Worm (Caenorhabditis elegans) whole organism, young adult: ENCODE data around the gene nhr-142.
"Not testable (repeated sequence)": the region's sequence is repeated elsewhere in the genome, so short reads cannot be mapped to it uniquely, and the experiment has no call there.

Experiments used
- C17E4.6 ChIP-seq: fragments of 200-800 bp; sonication (Bioruptor generic); IDR thresholded peaks from 2 replicates; pipeline ENCODE4 v1.3.6; 2022; ENCODE audit warnings: missing genetic modification reagents, missing genetic modification characterization, missing compliant biosample characterization
- D2030.7 ChIP-seq: fragments of 200-800 bp; sonication (Bioruptor generic); IDR thresholded peaks from 2 replicates; pipeline ENCODE4 v1.3.6; 2022; ENCODE audit warnings: missing genetic modification reagents, missing genetic modification characterization, missing compliant biosample characterization
- F39B2.1 ChIP-seq: fragments of 200-800 bp; sonication (Bioruptor generic); IDR thresholded peaks from 2 replicates; pipeline ENCODE4 v1.3.6; 2022; ENCODE audit warnings: missing genetic modification reagents, missing genetic modification characterization, missing compliant biosample characterization
- F49E8.2 ChIP-seq: sonication (generic microtip); optimal IDR thresholded peaks from 3 replicates; lab custom pipeline; 2017; ENCODE audit warnings: missing genetic modification characterization, mild to moderate bottlenecking, missing compliant biosample characterization, antibody characterized with exemption, moderate library complexity; ENCODE audit not compliant: insufficient read depth
- K12H6.12 ChIP-seq: fragments of 200-800 bp; sonication (Bioruptor generic); optimal IDR thresholded peaks from 2 replicates; lab custom pipeline; 2018; ENCODE audit warnings: mild to moderate bottlenecking, missing genetic modification characterization, missing compliant biosample characterization
- T26A5.8 ChIP-seq: sonication (generic microtip); optimal IDR thresholded peaks from 2 replicates; lab custom pipeline; 2016; ENCODE audit warnings: missing genetic modification characterization, missing compliant biosample characterization
- Y53F4B.3 ChIP-seq: fragments of 200-800 bp; sonication (Bioruptor generic); IDR thresholded peaks from 2 replicates; pipeline ENCODE4 v1.3.6; 2022; ENCODE audit warnings: missing genetic modification reagents, missing genetic modification characterization, missing compliant biosample characterization
- Y56A3A.18 ChIP-seq: fragments of 200-800 bp; sonication (Bioruptor generic); IDR thresholded peaks from 2 replicates; pipeline ENCODE4 v1.3.6; 2022; ENCODE audit warnings: missing genetic modification reagents, missing genetic modification characterization, missing compliant biosample characterization
- Y95B8A.8 ChIP-seq: fragments of 200-800 bp; sonication (Bioruptor generic); IDR thresholded peaks from 2 replicates; pipeline ENCODE4 v1.3.6; 2022; ENCODE audit warnings: missing genetic modification reagents, missing genetic modification characterization, missing compliant biosample characterization
- akir-1 ChIP-seq: fragments of 200-800 bp; sonication (Bioruptor generic); optimal IDR thresholded peaks from 2 replicates; lab custom pipeline; 2018; ENCODE audit warnings: mild to moderate bottlenecking, missing genetic modification characterization, moderate library complexity, missing compliant biosample characterization
- ama-1 ChIP-seq, 3 experiments: fragments of 150-350 bp in 1 of 3; sonication (generic microtip) in 2 of 3; optimal IDR thresholded peaks; 2 replicates each; lab custom pipeline; 2014 to 2018; ENCODE audit warnings: missing biosample characterization in 2 of 3, missing genetic modification characterization in 2 of 3, missing genetic modification reagents in 2 of 3
- aptf-3 ChIP-seq: fragments of 200-800 bp; sonication (Bioruptor generic); IDR thresholded peaks from 2 replicates; pipeline ENCODE4 v1.3.6; 2022; ENCODE audit warnings: missing genetic modification characterization, missing compliant biosample characterization
- atf-7 ChIP-seq: sonication (generic microtip); optimal IDR thresholded peaks from 2 replicates; lab custom pipeline; 2017; ENCODE audit warnings: mild to moderate bottlenecking, missing genetic modification characterization, missing compliant biosample characterization
- attf-6 ChIP-seq: fragments of 200-800 bp; sonication (Bioruptor generic); IDR thresholded peaks from 2 replicates; pipeline ENCODE4 v1.3.6; 2022; ENCODE audit warnings: missing genetic modification reagents, missing genetic modification characterization, missing compliant biosample characterization
- bed-2 ChIP-seq: fragments of 200-800 bp; sonication (Bioruptor generic); IDR thresholded peaks from 2 replicates; pipeline ENCODE4 v1.3.6; 2022; ENCODE audit warnings: missing genetic modification reagents, missing genetic modification characterization, missing compliant biosample characterization
- ccch-3 ChIP-seq: fragments of 200-800 bp; sonication (Bioruptor generic); optimal IDR thresholded peaks from 2 replicates; lab custom pipeline; 2018; ENCODE audit warnings: mild to moderate bottlenecking, missing genetic modification characterization, missing compliant biosample characterization
- ceh-27 ChIP-seq: fragments of 200-800 bp; sonication (Bioruptor generic); optimal IDR thresholded peaks from 2 replicates; lab custom pipeline; 2018; ENCODE audit warnings: mild to moderate bottlenecking, missing genetic modification characterization, moderate library complexity, missing compliant biosample characterization
- ceh-40 ChIP-seq: fragments of 200-800 bp; sonication (Bioruptor generic); IDR thresholded peaks from 2 replicates; pipeline ENCODE4 v1.3.6; 2022; ENCODE audit warnings: missing genetic modification characterization, missing compliant biosample characterization
- ceh-58 ChIP-seq: fragments of 200-800 bp; sonication (Bioruptor generic); IDR thresholded peaks from 2 replicates; pipeline ENCODE4 v1.3.6; 2022; ENCODE audit warnings: missing genetic modification characterization, missing compliant biosample characterization
- ceh-91 ChIP-seq: fragments of 200-800 bp; sonication (Bioruptor generic); IDR thresholded peaks from 2 replicates; pipeline ENCODE4 v1.3.6; 2022; ENCODE audit warnings: missing genetic modification reagents, missing genetic modification characterization, missing compliant biosample characterization
- chd-7 ChIP-seq: sonication (generic microtip); optimal IDR thresholded peaks from 2 replicates; lab custom pipeline; 2016; ENCODE audit warnings: mild to moderate bottlenecking, missing genetic modification characterization, moderate library complexity, missing compliant biosample characterization
- dox-1 ChIP-seq: fragments of 200-800 bp; sonication (Bioruptor generic); IDR thresholded peaks from 2 replicates; pipeline ENCODE4 v1.3.6; 2022; ENCODE audit warnings: missing genetic modification reagents, missing genetic modification characterization, missing compliant biosample characterization
- egl-18 ChIP-seq: fragments of 200-800 bp; sonication (Bioruptor generic); IDR thresholded peaks from 2 replicates; pipeline ENCODE4 v1.3.6; 2022; ENCODE audit warnings: missing genetic modification reagents, missing genetic modification characterization, missing compliant biosample characterization
- egl-44 ChIP-seq: fragments of 200-800 bp; sonication (Bioruptor generic); IDR thresholded peaks from 2 replicates; pipeline ENCODE4 v1.3.6; 2022; ENCODE audit warnings: missing genetic modification reagents, missing genetic modification characterization, missing compliant biosample characterization
- him-1 ChIP-seq: sonication (generic microtip); optimal IDR thresholded peaks from 2 replicates; lab custom pipeline; 2016; ENCODE audit warnings: missing genotype, missing genetic modification reagents, missing genetic modification characterization, missing compliant biosample characterization
- hlh-26 ChIP-seq: fragments of 200-800 bp; sonication (Bioruptor generic); conservative IDR thresholded peaks from 2 replicates; pipeline ENCODE4 v1.3.6; 2022; ENCODE audit warnings: missing genetic modification reagents, missing genetic modification characterization, missing compliant biosample characterization
- hmg-20 ChIP-seq: fragments of 200-800 bp; sonication (Bioruptor generic); IDR thresholded peaks from 2 replicates; pipeline ENCODE4 v1.3.6; 2022; ENCODE audit warnings: missing genetic modification reagents, missing genetic modification characterization, missing compliant biosample characterization
- hrde-1 ChIP-seq: sonication (generic microtip); optimal IDR thresholded peaks from 2 replicates; lab custom pipeline; 2016; ENCODE audit warnings: missing genetic modification characterization, mild to moderate bottlenecking, missing compliant biosample characterization, moderate library complexity, missing genotype, missing genetic modification reagents, borderline replicate concordance
- hsf-1 ChIP-seq: fragments of 200-800 bp; sonication (Bioruptor generic); IDR thresholded peaks from 2 replicates; pipeline ENCODE4 v1.3.6; 2022; ENCODE audit warnings: missing genetic modification reagents, missing genetic modification characterization, missing compliant biosample characterization
- lin-40 ChIP-seq: sonication (generic microtip); optimal IDR thresholded peaks from 2 replicates; lab custom pipeline; 2016; ENCODE audit warnings: missing genetic modification characterization, mild to moderate bottlenecking, missing compliant biosample characterization, missing genotype, missing genetic modification reagents
- lsl-1 ChIP-seq: fragments of 200-800 bp; sonication (Bioruptor generic); optimal IDR thresholded peaks from 2 replicates; lab custom pipeline; 2018; ENCODE audit warnings: mild to moderate bottlenecking, missing genetic modification characterization, moderate library complexity, missing compliant biosample characterization
- madf-3 ChIP-seq: fragments of 200-800 bp; sonication (Bioruptor generic); IDR thresholded peaks from 2 replicates; pipeline ENCODE4 v1.3.6; 2022; ENCODE audit warnings: missing genetic modification reagents, missing genetic modification characterization, missing compliant biosample characterization
- madf-6 ChIP-seq: fragments of 200-800 bp; sonication (Bioruptor generic); IDR thresholded peaks from 2 replicates; pipeline ENCODE4 v1.3.6; 2022; ENCODE audit warnings: missing genetic modification reagents, missing genetic modification characterization, missing compliant biosample characterization
- madf-8 ChIP-seq: fragments of 200-800 bp; sonication (Bioruptor generic); conservative IDR thresholded peaks from 2 replicates; pipeline ENCODE4 v1.3.6; 2022; ENCODE audit warnings: missing genetic modification reagents, missing genetic modification characterization, missing compliant biosample characterization
- nfyb-1 ChIP-seq: fragments of 200-800 bp; sonication (Bioruptor generic); IDR thresholded peaks from 2 replicates; pipeline ENCODE4 v1.3.6; 2022; ENCODE audit warnings: missing genetic modification reagents, missing genetic modification characterization, missing compliant biosample characterization
- pha-4 ChIP-seq: fragments of 150-350 bp; sonication (generic microtip); optimal IDR thresholded peaks from 2 replicates; lab custom pipeline; 2014; ENCODE audit warnings: missing biosample characterization, missing genetic modification reagents, missing genetic modification characterization
- repo-1 ChIP-seq: sonication (generic microtip); optimal IDR thresholded peaks from 2 replicates; lab custom pipeline; 2017; ENCODE audit warnings: mild to moderate bottlenecking, missing genetic modification characterization, missing compliant biosample characterization
- snpc-1.1 ChIP-seq: sonication (generic microtip); optimal IDR thresholded peaks from 2 replicates; lab custom pipeline; 2017; ENCODE audit warnings: missing genetic modification characterization, mild to moderate bottlenecking, missing compliant biosample characterization, antibody characterized with exemption, moderate library complexity, missing genotype, missing genetic modification reagents; ENCODE audit not compliant: insufficient read depth
- snpc-3.4 ChIP-seq: sonication (generic microtip); optimal IDR thresholded peaks from 2 replicates; lab custom pipeline; 2017; ENCODE audit warnings: missing genetic modification characterization, mild to moderate bottlenecking, missing compliant biosample characterization, antibody characterized with exemption, moderate library complexity, missing genotype, missing genetic modification reagents
- snpc-4 ChIP-seq, 5 experiments: fragments of 150-350 bp in 1 of 5; sonication (generic microtip) in 4 of 5; optimal IDR thresholded peaks; 2 replicates each; lab custom pipeline; 2014 to 2018; ENCODE audit warnings: missing genetic modification characterization in 5 of 5, missing biosample characterization in 3 of 5, antibody characterized with exemption in 2 of 5, mild to moderate bottlenecking in 2 of 5, missing compliant biosample characterization in 2 of 5, missing genotype in 2 of 5, moderate library complexity in 2 of 5, missing genetic modification reagents in 1 of 5
- sptf-2 ChIP-seq: fragments of 200-800 bp; sonication (Bioruptor generic); optimal IDR thresholded peaks from 2 replicates; lab custom pipeline; 2018; ENCODE audit warnings: mild to moderate bottlenecking, missing genetic modification characterization, missing compliant biosample characterization
- tlf-1 ChIP-seq: fragments of 200-800 bp; sonication (Bioruptor generic); optimal IDR thresholded peaks from 2 replicates; lab custom pipeline; 2018; ENCODE audit warnings: mild to moderate bottlenecking, missing genetic modification characterization, missing compliant biosample characterization
- unc-130 ChIP-seq: sonication (generic microtip); optimal IDR thresholded peaks from 2 replicates; lab custom pipeline; 2016; ENCODE audit warnings: missing genetic modification reagents, missing genetic modification characterization, missing compliant biosample characterization
- ztf-25 ChIP-seq: fragments of 200-800 bp; sonication (Bioruptor generic); IDR thresholded peaks from 2 replicates; pipeline ENCODE4 v1.3.6; 2022; ENCODE audit warnings: missing genetic modification reagents, missing genetic modification characterization, missing compliant biosample characterization
- ztf-26 ChIP-seq: sonication (generic microtip); optimal IDR thresholded peaks from 2 replicates; lab custom pipeline; 2017; ENCODE audit warnings: missing genetic modification characterization, missing compliant biosample characterization

The nhr-142 gene

DNA sequence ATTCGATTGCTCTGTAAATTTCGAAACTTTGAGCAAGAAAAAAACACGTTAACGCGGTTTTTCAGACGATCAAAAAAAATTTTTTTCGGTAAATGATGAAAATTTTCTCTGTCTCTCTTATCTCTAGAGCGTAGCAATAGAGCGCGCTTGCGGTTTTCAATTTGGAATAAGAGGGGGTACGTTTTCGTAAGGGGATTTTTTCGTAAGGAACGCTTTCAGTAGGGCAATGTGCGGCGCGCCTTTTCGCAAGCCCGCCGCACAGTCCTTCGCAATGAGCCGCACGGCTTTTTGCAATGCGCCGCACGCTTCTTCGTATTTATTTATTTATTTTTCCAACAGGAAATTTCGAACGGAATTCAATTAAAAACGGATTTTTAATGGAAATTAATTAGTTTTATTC is 13.4 kb downstream of the nhr-142 start, which contains the start of gene F44E7.4 (continued):
- TF ChIP-seq snpc-4 (GFP tag; optimal IDR thresholded peaks at IDR 0.05; lab: Kevin White, UChicago), result not testable (repeated sequence)
- TF ChIP-seq snpc-4 (tag; optimal IDR thresholded peaks at IDR 0.05; lab: Kevin White, UChicago) (peak in 3 of 4 experiments; percentile 15 to 37 (median 26)), C17E4.6 (GFP tag; lab: Robert Waterston, UW) (peak; percentile 89), ztf-25 (GFP tag; lab: Robert Waterston, UW) (peak; percentile 77), Y95B8A.8 (GFP tag; lab: Robert Waterston, UW) (peak; percentile 95), ceh-58 (GFP tag; lab: Robert Waterston, UW) (0 out of 2 replicates have a peak, but pooled peaks have one; percentile 10), snpc-3.4 (tag; lab: Kevin White, UChicago) (peak; percentile 29), ceh-40 (GFP tag; lab: Robert Waterston, UW) (0 out of 2 replicates have a peak, but pooled peaks have one; percentile 40), hmg-20 (GFP tag; lab: Robert Waterston, UW) (peak; percentile 69; the same call in 1 of the 2 replicates), lin-40 (tag; lab: Kevin White, UChicago) (peak; percentile 43), D2030.7 (peak; percentile 99), Y53F4B.3 (GFP tag; lab: Robert Waterston, UW) (peak; percentile 77), madf-3 (peak; percentile 91), nfyb-1 (peak; percentile 95), tlf-1 (GFP tag; lab: Kevin White, UChicago) (peak; percentile 12)

DNA sequence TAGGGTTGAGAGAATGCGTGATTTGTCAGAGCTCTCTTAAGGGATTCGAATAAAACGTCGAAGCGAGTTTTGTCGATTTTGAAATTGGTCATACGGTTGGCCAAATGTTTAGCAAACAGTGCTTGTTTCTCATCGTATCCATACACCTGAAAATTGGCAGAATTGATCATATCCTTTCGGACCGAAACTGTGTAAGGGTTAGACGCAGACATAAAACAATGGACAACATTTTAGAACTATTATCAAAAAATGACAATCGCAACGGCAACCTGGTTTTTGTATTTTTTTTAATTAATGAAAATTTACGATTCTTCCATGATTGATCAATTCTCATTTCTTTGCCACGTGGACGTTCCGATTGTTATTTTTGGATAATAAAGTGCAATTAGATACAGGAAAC is 16.2 kb downstream of the nhr-142 start:
- TF ChIP-seq hmg-20 (GFP tag; lab: Robert Waterston, UW), result no peak
- no peak for TF ChIP-seq chd-7
- no peak for TF ChIP-seq egl-44
- TF ChIP-seq unc-130, result no peak
- no peak for TF ChIP-seq T26A5.8 (tag; lab: Kevin White, UChicago)
- TF ChIP-seq hrde-1 (tag; lab: Kevin White, UChicago), result no peak
- no peak for TF ChIP-seq Y56A3A.18 (GFP tag; lab: Robert Waterston, UW)
- no peak for TF ChIP-seq repo-1 (tag; lab: Kevin White, UChicago)
- TF ChIP-seq ztf-26 (tag; lab: Kevin White, UChicago), result no peak
- TF ChIP-seq dox-1, result no peak
- no peak for TF ChIP-seq pha-4 (tag; lab: Kevin White, UChicago)
- TF ChIP-seq ccch-3 (GFP tag; lab: Kevin White, UChicago), result no peak
- no peak for TF ChIP-seq snpc-1.1 (tag; lab: Kevin White, UChicago)
- TF ChIP-seq aptf-3 (GFP tag; lab: Robert Waterston, UW), result no peak
- TF ChIP-seq hlh-26, result no peak

DNA sequence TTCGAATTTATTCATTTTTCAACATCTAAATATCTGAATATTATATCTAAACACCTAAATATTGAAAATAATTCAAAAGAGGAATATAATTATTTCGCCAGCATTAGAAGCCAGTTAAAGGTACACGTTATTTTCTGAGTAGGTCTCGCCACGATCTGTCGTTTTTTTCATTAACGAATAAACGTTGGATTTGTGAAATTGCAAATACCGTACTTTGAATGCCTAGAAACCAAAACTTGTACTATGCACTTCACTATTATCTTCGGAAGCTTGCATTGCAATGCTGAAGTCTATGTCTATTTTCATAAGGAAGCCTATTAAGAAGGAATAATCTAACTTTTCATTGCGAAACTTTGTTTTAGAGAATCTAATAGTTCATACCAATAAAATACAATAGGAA is 17.9 kb downstream of the nhr-142 start:
- TF ChIP-seq dox-1 (no peak), pha-4 (tag; lab: Kevin White, UChicago) (no peak), atf-7 (no peak), hsf-1 (0 out of 2 replicates have a peak, but pooled peaks have one; percentile 9), madf-6 (GFP tag; lab: Robert Waterston, UW) (peak; percentile 45; the same call in 1 of the 2 replicates), attf-6 (no peak), F49E8.2 (peak; percentile 38), akir-1 (GFP tag; lab: Kevin White, UChicago) (no peak), him-1 (tag; lab: Kevin White, UChicago) (peak; percentile 61), ceh-91 (no peak), madf-8 (GFP tag; lab: Robert Waterston, UW) (no peak), sptf-2 (GFP tag; lab: Kevin White, UChicago) (no peak), ama-1 (optimal IDR thresholded peaks at IDR 0.05; lab: Kevin White, UChicago) (no peak), ama-1 (GFP tag; optimal IDR thresholded peaks at IDR 0.05; lab: Kevin White, UChicago) (peak in 1 of 2 experiments; percentile 11), K12H6.12 (no peak), ceh-27 (GFP tag; lab: Kevin White, UChicago) (no peak), bed-2 (GFP tag; lab: Robert Waterston, UW) (no peak), Y56A3A.18 (GFP tag; lab: Robert Waterston, UW) (no peak), F39B2.1 (no peak), egl-18 (GFP tag; lab: Robert Waterston, UW) (no peak), hrde-1 (tag; lab: Kevin White, UChicago) (peak; percentile 57), lsl-1 (no peak)
